Fruit fly (Drosophila melanogaster) whole organism, embryonic: ENCODE measurements around the gene CG13392.

Source experiments
- CG10366 ChIP-seq: fragments of 200-800 bp; sonication (Bioruptor generic); IDR thresholded peaks from 2 replicates; pipeline ENCODE4 v1.3.6; 2022; ENCODE audit warnings: missing biosample characterization, missing genetic modification characterization
- GATAe ChIP-seq: fragments of 200-800 bp; sonication (Bioruptor generic); conservative IDR thresholded peaks from 2 replicates; pipeline ENCODE4 v1.3.6; 2022; ENCODE audit warnings: missing biosample characterization, missing genetic modification characterization
- Sry-δ ChIP-seq: fragments of 200-800 bp; sonication (Bioruptor generic); optimal IDR thresholded peaks from 2 replicates; lab custom pipeline; 2016; ENCODE audit warnings: missing biosample characterization, missing genetic modification characterization
- lola ChIP-seq, 3 experiments: fragments of >200 bp in 2 of 3; fragments of 200-800 bp in 1 of 3; sonication (Bioruptor generic) in 1 of 3; optimal IDR thresholded peaks; 2 replicates each; lab custom pipeline; 2017 to 2019; ENCODE audit warnings: missing biosample characterization in 3 of 3, missing genetic modification characterization in 3 of 3, mild to moderate bottlenecking in 1 of 3, moderate library complexity in 1 of 3
- nom ChIP-seq: fragments of 200-800 bp; sonication (Bioruptor generic); optimal IDR thresholded peaks from 2 replicates; lab custom pipeline; 2017; ENCODE audit warnings: missing biosample characterization, missing genetic modification characterization, mild to moderate bottlenecking, moderate library complexity, missing genetic modification reagents

DNA sequence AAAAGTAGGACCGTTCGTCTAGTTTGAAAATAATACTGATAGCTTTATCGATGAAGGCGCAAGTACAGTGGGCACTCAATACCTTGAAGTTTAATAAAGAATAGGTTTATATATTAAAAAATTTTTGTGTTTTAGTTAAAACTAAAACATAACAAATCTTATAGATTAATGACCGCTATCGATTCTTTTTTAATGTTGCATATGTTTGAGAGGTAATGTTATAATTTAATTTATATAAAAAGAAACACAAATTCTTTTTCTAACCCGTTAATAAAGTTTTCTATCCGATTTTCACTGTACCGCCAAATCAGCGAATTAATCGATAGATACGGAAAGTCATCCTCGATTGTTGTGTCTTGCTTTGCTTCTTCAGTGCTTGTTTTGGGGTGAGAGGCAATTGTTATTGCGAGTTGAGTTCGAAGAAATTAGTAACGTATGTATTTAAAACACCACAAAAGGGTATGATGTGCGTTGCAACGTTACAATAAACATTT is 1.5 kb upstream of the CG13392 start, which contains the start of the genes Dad1 and CG13384:
- TF ChIP-seq nom (GFP tag; lab: Kevin White, UChicago) (peak; percentile 84), GATAe (GFP tag; lab: Robert Waterston, UW) (peak; percentile 86), CG10366 (GFP tag; lab: Robert Waterston, UW) (peak; percentile 87), Sry-δ (GFP tag; lab: Kevin White, UChicago) (peak; percentile 49), lola (GFP tag; optimal IDR thresholded peaks at IDR 0.05; lab: Kevin White, UChicago) (peak in 1 of 3 experiments; percentile 93)
